Fruit fly (Drosophila melanogaster) whole organism, embryonic: ENCODE measurements around the gene CG12310.

Source experiments
- Awh ChIP-seq: fragments of 200-800 bp; sonication (Bioruptor generic); IDR thresholded peaks from 2 replicates; pipeline ENCODE4, ENCODE4 v1.3.6; 2022; ENCODE audit warnings: missing biosample characterization, missing genetic modification characterization
- CG11247 ChIP-seq: fragments of 200-800 bp; sonication (Bioruptor generic); IDR thresholded peaks from 2 replicates; pipeline ENCODE4 v1.3.6; 2022; ENCODE audit warnings: missing biosample characterization, missing genetic modification characterization
- CG11560 ChIP-seq: fragments of 200-800 bp; sonication (Bioruptor generic); IDR thresholded peaks from 3 replicates; pipeline ENCODE4 v1.3.6; 2022; ENCODE audit warnings: missing biosample characterization, missing genetic modification characterization
- CG11723 ChIP-seq: fragments of 200-800 bp; sonication (Bioruptor generic); optimal IDR thresholded peaks from 2 replicates; lab custom pipeline; 2017; ENCODE audit warnings: missing biosample characterization, mild to moderate bottlenecking, missing genetic modification characterization
- CG12155 ChIP-seq: fragments of 200-800 bp; sonication (Bioruptor generic); optimal IDR thresholded peaks from 3 replicates; lab custom pipeline; 2016; ENCODE audit warnings: missing biosample characterization, missing genetic modification characterization
- CG12391 ChIP-seq: fragments of 200-800 bp; sonication (Bioruptor generic); optimal IDR thresholded peaks from 3 replicates; lab custom pipeline; 2018; ENCODE audit warnings: missing biosample characterization, mild to moderate bottlenecking, missing genetic modification characterization, moderate library complexity
- CG14860 ChIP-seq: fragments of 200-800 bp; sonication (Bioruptor generic); IDR thresholded peaks from 3 replicates; pipeline ENCODE4 v1.3.6; 2022; ENCODE audit warnings: missing biosample characterization, missing genetic modification characterization; ENCODE audit not compliant: partially characterized antibody
- CG16779 ChIP-seq: fragments of 200-800 bp; sonication (Bioruptor generic); IDR thresholded peaks from 2 replicates; pipeline ENCODE4 v1.3.6; 2022; ENCODE audit warnings: missing biosample characterization, missing genetic modification characterization
- CG17328 ChIP-seq: fragments of 200-800 bp; sonication (Bioruptor generic); IDR thresholded peaks from 2 replicates; pipeline ENCODE4 v1.3.6; 2022; ENCODE audit warnings: missing biosample characterization, missing genetic modification characterization
- CG17568 ChIP-seq: fragments of 200-800 bp; sonication (Bioruptor generic); optimal IDR thresholded peaks from 2 replicates; lab custom pipeline; 2018; ENCODE audit warnings: missing biosample characterization, mild to moderate bottlenecking, missing genetic modification characterization, moderate library complexity
- CG17829 ChIP-seq: fragments of 200-800 bp; optimal IDR thresholded peaks from 2 replicates; lab custom pipeline; 2019; ENCODE audit warnings: missing biosample characterization, mild to moderate bottlenecking, missing genetic modification characterization, moderate library complexity
- CG1832 ChIP-seq: fragments of 200-800 bp; sonication (Bioruptor generic); optimal IDR thresholded peaks from 2 replicates; lab custom pipeline; 2017; ENCODE audit warnings: missing biosample characterization, mild to moderate bottlenecking, missing genetic modification characterization, inconsistent platforms
- CG2120 ChIP-seq: fragments of 200-800 bp; sonication (Bioruptor generic); optimal IDR thresholded peaks from 3 replicates; lab custom pipeline; 2016; ENCODE audit warnings: missing biosample characterization, missing genetic modification characterization
- CG2202 ChIP-seq: fragments of 200-800 bp; sonication (Bioruptor generic); optimal IDR thresholded peaks from 2 replicates; lab custom pipeline; 2018; ENCODE audit warnings: missing biosample characterization, mild to moderate bottlenecking, missing genetic modification characterization
- CG30020 ChIP-seq: fragments of 200-800 bp; optimal IDR thresholded peaks from 2 replicates; lab custom pipeline; 2019; ENCODE audit warnings: missing biosample characterization, mild to moderate bottlenecking, missing genetic modification characterization, moderate library complexity
- CG31224 ChIP-seq: fragments of 200-800 bp; sonication (Bioruptor generic); IDR thresholded peaks from 2 replicates; pipeline ENCODE4 v1.3.6; 2022; ENCODE audit warnings: missing biosample characterization, missing genetic modification characterization
- CG34422 ChIP-seq: fragments of 200-800 bp; sonication (Bioruptor generic); IDR thresholded peaks from 3 replicates; pipeline ENCODE4 v1.3.6; 2022; ENCODE audit warnings: missing biosample characterization, missing genetic modification characterization
- CG4360 ChIP-seq: fragments of 200-800 bp; sonication (Bioruptor generic); IDR thresholded peaks from 2 replicates; pipeline ENCODE4 v1.3.6; 2022; ENCODE audit warnings: missing biosample characterization, missing genetic modification characterization
- CG4424 ChIP-seq: fragments of 200-800 bp; sonication (Bioruptor generic); optimal IDR thresholded peaks from 3 replicates; lab custom pipeline; 2016; ENCODE audit warnings: missing biosample characterization, missing genetic modification characterization
- CG5180 ChIP-seq: fragments of 200-800 bp; sonication (Bioruptor generic); optimal IDR thresholded peaks from 3 replicates; lab custom pipeline; 2017; ENCODE audit warnings: missing biosample characterization, missing genetic modification characterization, mild to moderate bottlenecking, moderate library complexity, missing genetic modification reagents
- CG5245 ChIP-seq: fragments of 200-800 bp; sonication (Bioruptor generic); optimal IDR thresholded peaks from 3 replicates; lab custom pipeline; 2016; ENCODE audit warnings: missing biosample characterization, missing genetic modification characterization
- CG7372 ChIP-seq: fragments of 200-800 bp; sonication (Bioruptor generic); IDR thresholded peaks from 2 replicates; pipeline ENCODE4 v1.3.6; 2022; ENCODE audit warnings: missing biosample characterization, missing genetic modification characterization
- CG7786 ChIP-seq: fragments of 200-800 bp; sonication (Bioruptor generic); optimal IDR thresholded peaks from 2 replicates; lab custom pipeline; 2016; ENCODE audit warnings: missing biosample characterization, missing genetic modification characterization
- CHES-1-like ChIP-seq: fragments of 200-800 bp; sonication (Bioruptor generic); optimal IDR thresholded peaks from 2 replicates; lab custom pipeline; 2016; ENCODE audit warnings: missing biosample characterization, missing genetic modification characterization
- Chrac-16 ChIP-seq: fragments of 200-800 bp; sonication (Bioruptor generic); optimal IDR thresholded peaks from 3 replicates; lab custom pipeline; 2016; ENCODE audit warnings: missing biosample characterization, missing genetic modification characterization
- D19B ChIP-seq: fragments of 200-800 bp; sonication (Bioruptor generic); optimal IDR thresholded peaks from 2 replicates; lab custom pipeline; 2017; ENCODE audit warnings: missing biosample characterization, mild to moderate bottlenecking, missing genetic modification characterization
- Dip3 ChIP-seq: fragments of 200-800 bp; sonication (Bioruptor generic); optimal IDR thresholded peaks from 3 replicates; lab custom pipeline; 2016; ENCODE audit warnings: missing biosample characterization, missing genetic modification characterization
- Doc3 ChIP-seq: fragments of 200-800 bp; sonication (Bioruptor generic); IDR thresholded peaks from 3 replicates; pipeline ENCODE4 v1.3.6; 2022; ENCODE audit warnings: missing biosample characterization, missing genetic modification characterization; ENCODE audit not compliant: partially characterized antibody
- Ets65A ChIP-seq: fragments of 200-800 bp; sonication (Bioruptor generic); peaks from one replicate; lab custom pipeline; 2016; ENCODE audit warnings: missing biosample characterization, missing genetic modification characterization
- Hr3 ChIP-seq: fragments of 200-800 bp; sonication (Bioruptor generic); optimal IDR thresholded peaks from 3 replicates; lab custom pipeline; 2016; ENCODE audit warnings: missing biosample characterization, missing genetic modification characterization
- Hr39 ChIP-seq: fragments of >200 bp; optimal IDR thresholded peaks from 2 replicates; lab custom pipeline; 2017
- Meics ChIP-seq: fragments of 200-800 bp; sonication (Bioruptor generic); optimal IDR thresholded peaks from 2 replicates; lab custom pipeline; 2017; ENCODE audit warnings: missing biosample characterization, mild to moderate bottlenecking, missing genetic modification characterization
- Neu2 ChIP-seq: fragments of 200-800 bp; sonication (Bioruptor generic); optimal IDR thresholded peaks from 3 replicates; lab custom pipeline; 2016; ENCODE audit warnings: missing biosample characterization, missing genetic modification characterization, borderline replicate concordance
- Nf-YA ChIP-seq: fragments of 200-800 bp; sonication (Bioruptor generic); IDR thresholded peaks from 2 replicates; pipeline ENCODE4 v1.3.6; 2022; ENCODE audit warnings: missing biosample characterization, missing genetic modification characterization
- Ptx1 ChIP-seq: fragments of 200-800 bp; sonication (Bioruptor generic); IDR thresholded peaks from 2 replicates; pipeline ENCODE4 v1.3.6; 2022; ENCODE audit warnings: missing biosample characterization, missing genetic modification characterization
- Rx ChIP-seq: fragments of 200-800 bp; sonication (Bioruptor generic); IDR thresholded peaks from 2 replicates; pipeline ENCODE4 v1.3.6; 2022; ENCODE audit warnings: missing biosample characterization, missing genetic modification characterization
- Taf1 ChIP-seq: fragments of 200-800 bp; sonication (Bioruptor generic); IDR thresholded peaks from 2 replicates; pipeline ENCODE4 v1.3.6; 2022; ENCODE audit warnings: missing biosample characterization, missing genetic modification characterization
- Trl ChIP-seq, 3 experiments: fragments of >200 bp in 2 of 3; fragments of 200-800 bp in 1 of 3; sonication (Bioruptor generic) in 1 of 3; optimal IDR thresholded peaks; 2 replicates in 1 of 3; 3 replicates in 2 of 3; lab custom pipeline; 2016 to 2017; ENCODE audit warnings: missing biosample characterization in 1 of 3, missing genetic modification characterization in 1 of 3
- amos ChIP-seq: fragments of 200-800 bp; sonication (Bioruptor generic); IDR thresholded peaks from 2 replicates; pipeline ENCODE4 v1.3.6; 2022; ENCODE audit warnings: missing biosample characterization, missing genetic modification characterization; ENCODE audit not compliant: partially characterized antibody
- bigmax ChIP-seq: fragments of 200-800 bp; sonication (Bioruptor generic); optimal IDR thresholded peaks from 2 replicates; lab custom pipeline; 2018; ENCODE audit warnings: missing biosample characterization, mild to moderate bottlenecking, missing genetic modification characterization
- cg ChIP-seq: fragments of 200-800 bp; sonication (Bioruptor generic); optimal IDR thresholded peaks from 3 replicates; lab custom pipeline; 2019; ENCODE audit warnings: missing biosample characterization, mild to moderate bottlenecking, missing genetic modification characterization, moderate library complexity
- dysf ChIP-seq: fragments of 200-800 bp; sonication (Bioruptor generic); IDR thresholded peaks from 3 replicates; pipeline ENCODE4 v1.3.6; 2022; ENCODE audit warnings: missing biosample characterization, missing genetic modification characterization
- esg ChIP-seq: fragments of 200-800 bp; sonication (Bioruptor generic); conservative IDR thresholded peaks from 2 replicates; pipeline ENCODE4 v1.3.6; 2022; ENCODE audit warnings: missing biosample characterization, missing genetic modification characterization
- gce ChIP-seq: fragments of 200-800 bp; sonication (Bioruptor generic); IDR thresholded peaks from 3 replicates; pipeline ENCODE4 v1.3.6; 2022; ENCODE audit warnings: missing biosample characterization, missing genetic modification characterization
- ind ChIP-seq: fragments of 200-800 bp; sonication (Bioruptor generic); optimal IDR thresholded peaks from 3 replicates; lab custom pipeline; 2016; ENCODE audit warnings: missing biosample characterization, missing genetic modification characterization
- repo ChIP-seq: fragments of 200-800 bp; sonication (Bioruptor generic); optimal IDR thresholded peaks from 2 replicates; lab custom pipeline; 2016; ENCODE audit warnings: missing biosample characterization, missing genetic modification characterization
- ro ChIP-seq: fragments of 200-800 bp; sonication (Bioruptor generic); IDR thresholded peaks from 2 replicates; pipeline ENCODE4 v1.3.6; 2022; ENCODE audit warnings: missing biosample characterization, missing genetic modification characterization
- slp2 ChIP-seq: fragments of 200-800 bp; sonication (Bioruptor generic); optimal IDR thresholded peaks from 2 replicates; lab custom pipeline; 2016; ENCODE audit warnings: missing biosample characterization, missing genetic modification characterization
- sr ChIP-seq: fragments of 200-800 bp; sonication (Bioruptor generic); IDR thresholded peaks from 3 replicates; pipeline ENCODE4 v1.3.6; 2022; ENCODE audit warnings: missing biosample characterization, missing genetic modification characterization
- unc-4 ChIP-seq: fragments of 200-800 bp; sonication (Bioruptor generic); IDR thresholded peaks from 2 replicates; pipeline ENCODE4 v1.3.6; 2022; ENCODE audit warnings: missing biosample characterization, missing genetic modification characterization; ENCODE audit not compliant: partially characterized antibody
- vvl ChIP-seq: fragments of 200-800 bp; sonication (Bioruptor generic); IDR thresholded peaks from 2 replicates; pipeline ENCODE4 v1.3.6; 2022; ENCODE audit warnings: missing biosample characterization, missing genetic modification characterization

CG12310 gene

dm6 chr3L:15097878-15098520 lies 47.4 kb upstream of the CG12310 start, which contains the start of gene Ctps (continued):
- TF ChIP-seq CG4424 (GFP tag; lab: Kevin White, UChicago) (no peak), CG7372 (GFP tag; lab: Robert Waterston, UW) (no peak), CG12155 (GFP tag; lab: Kevin White, UChicago) (no peak), sr (GFP tag; lab: Robert Waterston, UW) (no peak), CHES-1-like (no peak), dysf (no peak), CG14860 (GFP tag; lab: Robert Waterston, UW) (no peak), repo (no peak), CG5180 (no peak), gce (GFP tag; lab: Robert Waterston, UW) (no peak), Neu2 (no peak), ind (GFP tag; lab: Kevin White, UChicago) (no peak), Hr39 (lab: Kevin White, UChicago) (no peak), CG2120 (GFP tag; lab: Kevin White, UChicago) (peak; percentile 43), esg (no peak), CG12391 (peak; percentile 41), CG30020 (tag; lab: Kevin White, UChicago) (no peak), Rx (GFP tag; lab: Robert Waterston, UW) (no peak), D19B (GFP tag; lab: Kevin White, UChicago) (no peak), CG2202 (no peak), Awh (GFP tag; lab: Robert Waterston, UW) (no peak), vvl (GFP tag; lab: Robert Waterston, UW) (0 out of 2 replicates have a peak, but pooled peaks have one; percentile 40), Dip3 (GFP tag; lab: Kevin White, UChicago) (no peak), Meics (GFP tag; lab: Kevin White, UChicago) (no peak), amos (no peak), CG17328 (GFP tag; lab: Robert Waterston, UW) (no peak), Ptx1 (GFP tag; lab: Robert Waterston, UW) (no peak), cg (no peak), CG17568 (GFP tag; lab: Kevin White, UChicago) (no peak), Taf1 (GFP tag; lab: Robert Waterston, UW) (no peak), CG5245 (GFP tag; lab: Kevin White, UChicago) (no peak), bigmax (GFP tag; lab: Kevin White, UChicago) (peak; percentile 6), Hr3 (no peak), unc-4 (peak; percentile 28; the same call in 1 of the 2 replicates), CG34422 (peak; percentile 27; the same call in 1 of the 3 replicates), CG16779 (GFP tag; lab: Robert Waterston, UW) (no peak), ro (GFP tag; lab: Robert Waterston, UW) (no peak), CG1832 (GFP tag; lab: Kevin White, UChicago) (no peak), CG11560 (no peak), Doc3 (GFP tag; lab: Robert Waterston, UW) (no peak), slp2 (GFP tag; lab: Kevin White, UChicago) (no peak), Chrac-16 (peak; percentile 16), CG11247 (GFP tag; lab: Robert Waterston, UW) (no peak), CG4360 (GFP tag; lab: Robert Waterston, UW) (no peak), CG7786 (GFP tag; lab: Kevin White, UChicago) (peak; percentile 29), CG11723 (GFP tag; lab: Kevin White, UChicago) (no peak), Nf-YA (GFP tag; lab: Robert Waterston, UW) (no peak), Trl (optimal IDR thresholded peaks at IDR 0.05; lab: Kevin White, UChicago) (no peak), Trl (GFP tag; optimal IDR thresholded peaks at IDR 0.05; lab: Kevin White, UChicago) (no peak), CG31224 (GFP tag; lab: Robert Waterston, UW) (no peak), Ets65A (GFP tag; lab: Kevin White, UChicago) (peak; percentile 82), CG17829 (tag; lab: Kevin White, UChicago) (no peak)
